Worm (Caenorhabditis elegans) whole organism, L1 larva: ENCODE measurements around the gene str-57.
A peak's percentile ranks its signal among the peaks of the same experiment; 100 is the strongest.

Experiments used
- egl-27 ChIP-seq, 2 experiments: fragments of 150-350 bp in 1 of 2; sonication (generic microtip); optimal IDR thresholded peaks; 3 replicates each; lab custom pipeline; 2017 to 2018; ENCODE audit warnings: missing biosample characterization in 2 of 2, missing genetic modification characterization in 2 of 2, missing genetic modification reagents in 2 of 2
- unc-62 ChIP-seq: fragments of 150-350 bp; optimal IDR thresholded peaks from 2 replicates; lab custom pipeline; 2014; ENCODE audit warnings: missing biosample characterization, missing genetic modification reagents, missing genetic modification characterization
- ztf-11 ChIP-seq, 2 experiments: sonication (generic microtip); optimal IDR thresholded peaks; 2 replicates each; lab custom pipeline; 2016 to 2017; ENCODE audit warnings: missing genetic modification characterization in 2 of 2, missing biosample characterization in 1 of 2, missing compliant biosample characterization in 1 of 2

ce11 chrV:15873762-15874161, 3.3 kb downstream of the str-57 start:
- TF ChIP-seq egl-27 (tag; optimal IDR thresholded peaks at IDR 0.05; lab: Kevin White, UChicago) = no peak
- peak in 1 of 2 experiments; percentile 34 for TF ChIP-seq ztf-11 (tag; optimal IDR thresholded peaks at IDR 0.05; lab: Kevin White, UChicago)
- TF ChIP-seq unc-62 (GFP tag; lab: Kevin White, UChicago) = no peak
